Worm (Caenorhabditis elegans): ENCODE results near the gene cyld-1.

DNA sequence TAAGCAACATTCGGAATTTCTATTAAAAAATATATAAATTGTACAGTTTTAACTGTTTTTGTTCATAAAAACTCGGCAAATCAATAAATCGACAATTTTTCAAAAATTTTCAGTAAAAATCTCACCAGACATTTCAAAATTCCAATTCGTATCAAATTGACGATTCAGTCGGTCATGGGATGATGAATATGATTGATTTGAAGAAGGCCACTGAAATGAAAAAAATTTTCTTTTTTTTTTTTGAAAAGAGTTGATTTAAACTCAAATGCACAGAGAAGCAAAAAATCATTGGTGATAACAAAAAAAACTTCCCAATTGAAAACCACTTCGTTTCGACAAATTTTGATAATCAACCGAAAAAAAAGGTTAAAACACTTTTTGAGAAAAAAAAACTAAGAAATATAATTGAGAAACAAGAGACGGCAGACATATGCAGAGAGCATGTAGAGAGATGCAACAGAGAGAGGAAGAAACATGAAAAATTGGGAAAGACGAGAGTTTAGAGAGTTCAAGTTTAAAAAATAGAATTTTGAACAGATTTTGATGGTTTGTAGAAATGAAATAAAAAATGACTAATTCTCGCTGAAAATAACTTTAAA lies 6.7 kb downstream of the cyld-1 start:
- TF ChIP-seq ama-1 (optimal IDR thresholded peaks at IDR 0.05) (no peak), elt-3 (tag; optimal IDR thresholded peaks at IDR 0.05) (no peak), pqm-1 (tag; optimal IDR thresholded peaks at IDR 0.05) (no peak), egl-27 (tag; optimal IDR thresholded peaks at IDR 0.05) (no peak), unc-62 (GFP tag; optimal IDR thresholded peaks at IDR 0.05) (no peak), fos-1 (tag; optimal IDR thresholded peaks at IDR 0.05) (no peak), sptf-1 (tag; optimal IDR thresholded peaks at IDR 0.05) (no peak)
